Worm (Caenorhabditis elegans) whole organism, midembryonic: Measurements from ENCODE around the gene F21D9.8.
A peak's percentile ranks its signal among the peaks of the same experiment; 100 is the strongest.
"Not testable (repeated sequence)": the region's sequence is repeated elsewhere in the genome, so short reads cannot be mapped to it uniquely, and the experiment has no call there.

Experiments
- T22C8.4 ChIP-seq: fragments of 200-800 bp; sonication (Bioruptor generic); IDR thresholded peaks from 2 replicates; pipeline ENCODE4 v1.3.6; 2022; ENCODE audit warnings: missing genetic modification characterization, missing compliant biosample characterization
- cog-1 ChIP-seq: sonication (generic microtip); optimal IDR thresholded peaks from 2 replicates; lab custom pipeline; 2016; ENCODE audit warnings: missing genetic modification characterization, missing compliant biosample characterization
- flt-1 ChIP-seq: fragments of 200-800 bp; sonication (Bioruptor generic); IDR thresholded peaks from 2 replicates; pipeline ENCODE4 v1.3.6; 2022; ENCODE audit warnings: missing genetic modification characterization, missing compliant biosample characterization
- klf-2 ChIP-seq: fragments of 200-800 bp; sonication (Bioruptor generic); conservative IDR thresholded peaks from 2 replicates; pipeline ENCODE4 v1.3.6; 2022; ENCODE audit warnings: missing genetic modification reagents, missing genetic modification characterization, missing compliant biosample characterization
- med-1 ChIP-seq: sonication (generic microtip); optimal IDR thresholded peaks from 2 replicates; lab custom pipeline; 2017; ENCODE audit warnings: missing genetic modification characterization, mild to moderate bottlenecking, missing compliant biosample characterization, antibody characterized with exemption, missing genetic modification reagents; ENCODE audit not compliant: insufficient read depth
- ref-1 ChIP-seq: fragments of 200-800 bp; sonication (Bioruptor generic); conservative IDR thresholded peaks from 2 replicates; pipeline ENCODE4 v1.3.6; 2022; ENCODE audit warnings: missing genetic modification reagents, missing genetic modification characterization, missing compliant biosample characterization
- tab-1 ChIP-seq: fragments of 200-800 bp; sonication (Bioruptor generic); IDR thresholded peaks from 2 replicates; pipeline ENCODE4 v1.3.6; 2022; ENCODE audit warnings: missing genetic modification characterization, missing compliant biosample characterization
- ztf-23 ChIP-seq: fragments of 200-800 bp; sonication (Bioruptor generic); IDR thresholded peaks from 2 replicates; pipeline ENCODE4 v1.3.6; 2022; ENCODE audit warnings: missing genetic modification reagents, missing genetic modification characterization, missing compliant biosample characterization
- ztf-29 ChIP-seq: fragments of 200-800 bp; sonication (Bioruptor generic); IDR thresholded peaks from 2 replicates; pipeline ENCODE4 v1.3.6; 2022; ENCODE audit warnings: missing genetic modification reagents, missing genetic modification characterization, missing compliant biosample characterization

F21D9.8 gene

DNA sequence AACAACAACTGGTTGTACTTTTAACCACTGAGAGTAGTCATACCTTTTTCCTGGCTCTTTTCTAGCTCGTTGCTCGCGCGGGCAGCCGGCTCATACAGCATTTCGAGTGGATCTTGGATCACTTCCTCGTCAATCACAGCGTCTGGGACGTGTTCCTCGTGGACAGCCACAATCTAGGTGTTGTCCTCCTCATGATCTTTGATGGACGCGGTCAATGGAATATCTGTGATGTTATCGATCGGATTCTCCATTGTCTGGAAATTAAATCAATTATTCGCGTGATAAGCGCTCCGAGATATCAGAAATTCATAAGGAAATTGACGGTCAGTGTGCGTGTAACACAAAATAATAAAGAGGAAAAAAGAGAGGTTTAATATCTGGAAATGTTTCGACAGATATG lies at the start of gene F21D9.8:
TSS of gene F21D9.8 (minus strand) at position 101 of the 400 bp plus-strand sequence.
- TF ChIP-seq flt-1 (GFP tag; lab: Robert Waterston, UW) (no peak), tab-1 (no peak), ztf-23 (GFP tag; lab: Robert Waterston, UW) (no peak), med-1 (GFP tag; lab: Kevin White, UChicago) (no peak), ref-1 (GFP tag; lab: Robert Waterston, UW) (no peak), ztf-29 (GFP tag; lab: Robert Waterston, UW) (no peak), cog-1 (tag; lab: Kevin White, UChicago) (no peak)

DNA sequence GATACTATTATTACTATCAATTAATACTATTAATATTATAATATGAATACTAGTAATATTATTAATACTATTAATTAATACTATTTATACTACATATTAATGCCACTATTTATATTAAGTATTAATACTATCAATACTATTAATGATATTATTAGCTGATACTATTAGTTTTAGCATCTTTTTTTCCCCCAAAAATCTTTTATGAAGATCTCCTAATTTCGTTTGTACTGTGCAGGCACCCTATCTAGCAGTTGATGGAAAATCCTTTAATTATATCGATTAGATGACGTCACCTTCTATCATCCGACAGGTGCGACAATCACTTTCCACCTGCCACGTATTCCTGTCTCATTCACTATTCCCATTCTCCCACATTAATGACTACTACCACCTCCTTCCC lies 49.5 kb upstream of the F21D9.8 start, which contains the start of gene fbxb-65:
TSS of gene fbxb-65 (plus strand) at position 301 of the 400 bp plus-strand sequence.
- no peak for TF ChIP-seq ztf-23 (GFP tag; lab: Robert Waterston, UW)

DNA sequence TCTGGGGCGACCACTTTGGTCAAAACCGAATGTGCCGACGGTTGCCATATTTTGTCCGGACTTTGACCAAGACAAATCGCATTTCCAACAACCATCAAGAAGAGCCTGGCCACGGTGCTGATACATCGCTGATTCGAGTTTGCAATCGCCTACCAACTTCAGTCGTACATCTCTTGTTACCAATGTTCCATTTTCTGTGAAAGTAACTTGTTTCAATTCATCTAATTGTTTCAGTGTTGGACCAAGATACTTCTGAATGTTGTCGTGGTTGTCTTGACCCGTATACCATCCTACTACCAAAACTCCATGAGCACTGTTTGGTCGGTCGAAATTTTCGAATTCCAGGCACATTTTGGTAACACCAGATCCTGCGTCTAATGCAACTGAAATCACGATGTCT lies 45.6 kb upstream of the F21D9.8 start:
- TF ChIP-seq flt-1 (GFP tag; lab: Robert Waterston, UW) (no peak), tab-1 (no peak), T22C8.4 (GFP tag; lab: Robert Waterston, UW) (no peak), cog-1 (tag; lab: Kevin White, UChicago) (no peak), ref-1 (GFP tag; lab: Robert Waterston, UW) (no peak), med-1 (GFP tag; lab: Kevin White, UChicago) (no peak), ztf-23 (GFP tag; lab: Robert Waterston, UW) (no peak), ztf-29 (GFP tag; lab: Robert Waterston, UW) (no peak), klf-2 (GFP tag; lab: Robert Waterston, UW) (no peak)

DNA sequence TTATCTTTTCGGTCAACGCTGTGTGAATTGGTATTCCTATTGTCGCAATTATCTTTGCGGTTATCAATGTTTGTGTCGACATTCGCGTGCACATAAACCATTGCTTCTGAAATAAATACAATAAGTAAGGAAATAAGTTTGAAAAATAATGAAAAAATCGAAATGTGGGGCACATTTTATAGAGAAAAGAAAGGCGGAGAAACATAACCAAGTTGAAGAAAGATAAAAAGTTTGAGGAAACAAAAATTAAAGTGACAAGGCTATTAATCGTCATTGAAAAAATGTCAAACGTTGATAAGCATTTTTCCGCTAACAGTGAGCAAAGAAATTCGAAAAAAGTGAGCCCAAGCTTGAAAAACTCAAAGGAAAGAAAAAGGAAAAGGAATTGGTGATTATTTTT lies 42.6 kb upstream of the F21D9.8 start, which contains the start of gene C43D7.4:
TSS of gene C43D7.4 (minus strand) at position 101 of the 400 bp plus-strand sequence.
- TF ChIP-seq T22C8.4 (GFP tag; lab: Robert Waterston, UW): no peak

DNA sequence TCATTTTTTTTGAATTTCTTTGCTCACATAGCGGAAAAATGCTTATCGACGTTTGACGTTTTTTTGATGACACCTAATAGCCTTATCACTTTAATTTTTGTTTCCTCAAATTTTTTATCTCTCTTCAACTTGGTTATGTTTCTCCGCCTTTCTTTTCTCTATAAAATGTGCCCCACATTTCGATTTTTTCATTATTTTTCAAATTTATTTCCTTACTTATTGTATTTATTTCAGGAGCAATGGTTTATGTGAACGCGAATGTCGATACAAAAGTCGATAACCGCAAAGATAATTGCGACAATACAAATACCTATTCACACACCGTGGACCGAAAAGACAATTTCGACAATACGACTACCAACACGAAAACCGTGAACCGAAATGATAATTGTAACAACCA lies 40.6 kb upstream of the F21D9.8 start, which contains the start of gene sdz-6:
TSS of gene sdz-6 (plus strand) at position 229 of the 400 bp plus-strand sequence.
- no peak for TF ChIP-seq flt-1 (GFP tag; lab: Robert Waterston, UW)

DNA sequence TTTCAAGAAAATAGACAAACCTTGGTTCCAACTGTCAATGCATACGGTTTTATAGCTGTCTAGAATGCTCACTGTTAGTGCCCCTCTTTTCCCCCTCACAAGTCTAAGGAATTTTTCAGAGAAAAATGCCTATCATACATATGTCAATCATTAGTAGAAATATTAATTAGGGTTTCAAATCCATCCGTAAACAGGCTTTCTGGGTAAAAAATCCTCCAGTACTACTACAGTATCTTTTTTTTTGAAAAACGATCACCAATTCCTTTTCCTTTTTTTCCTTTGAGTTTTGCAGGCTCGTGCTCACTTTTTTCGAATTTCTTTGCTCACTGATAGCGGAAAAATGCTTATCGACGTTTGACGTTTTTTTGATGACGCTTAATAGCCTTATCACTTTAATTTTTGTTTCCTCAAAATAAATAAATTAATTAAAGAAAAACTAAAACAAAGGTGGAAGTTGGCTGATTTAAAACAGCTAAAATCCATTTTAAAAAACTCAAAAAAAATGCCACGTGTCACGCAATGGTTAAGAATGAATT lies 39.7 kb upstream of the F21D9.8 start, which contains the start of gene C43D7.7:
TSS of gene C43D7.7 (minus strand) at position 51 of the 536 bp plus-strand sequence.
- no peak for TF ChIP-seq ztf-23 (GFP tag; lab: Robert Waterston, UW)
- no peak for TF ChIP-seq T22C8.4 (GFP tag; lab: Robert Waterston, UW)
- TF ChIP-seq flt-1 (GFP tag; lab: Robert Waterston, UW): no peak
- TF ChIP-seq tab-1: no peak
- TF ChIP-seq klf-2 (GFP tag; lab: Robert Waterston, UW): no peak

DNA sequence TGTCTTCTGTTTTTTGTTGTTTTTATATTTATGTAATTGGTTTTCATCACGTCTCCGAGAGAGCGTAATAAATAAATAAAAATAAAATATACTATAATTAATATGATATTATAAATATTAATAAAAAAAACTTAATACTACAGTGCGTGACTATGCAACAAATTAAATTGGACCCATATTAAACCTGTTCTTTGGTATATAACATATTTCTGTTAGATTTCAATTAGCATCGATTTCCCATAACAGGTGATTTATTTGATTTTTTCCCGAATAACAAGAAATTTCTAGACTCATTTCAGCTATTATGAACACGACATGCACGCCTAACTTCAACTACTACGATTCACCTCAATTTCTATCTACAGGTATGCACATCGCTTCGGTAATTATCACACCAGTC lies 37.3 kb upstream of the F21D9.8 start, which contains the start of gene srh-208:
TSS of gene srh-208 (plus strand) at position 301 of the 400 bp plus-strand sequence.
- not testable (repeated sequence) for TF ChIP-seq T22C8.4, klf-2, ztf-29 (GFP tag; lab: Robert Waterston, UW)

DNA sequence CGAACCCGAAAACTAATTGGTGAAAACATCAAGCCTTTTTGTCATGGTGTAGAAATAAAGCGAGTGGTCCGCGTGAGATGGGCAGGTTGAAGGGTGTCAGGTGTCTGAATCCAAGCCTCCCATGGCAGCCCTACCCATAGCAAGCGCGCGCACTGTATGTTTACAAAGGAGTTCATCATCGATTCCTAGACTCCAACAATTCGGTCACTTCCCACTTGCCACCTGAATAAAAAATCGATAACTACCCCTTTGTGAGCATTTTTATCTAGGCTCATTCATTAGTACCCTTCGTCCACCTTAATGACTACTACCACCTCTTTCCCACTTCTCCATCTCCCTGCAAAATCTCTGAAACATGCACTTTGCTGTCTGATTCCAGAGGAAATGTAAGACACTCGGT lies 33.2 kb upstream of the F21D9.8 start, which contains the start of gene fbxb-64:
TSS of gene fbxb-64 (plus strand) at position 301 of the 400 bp plus-strand sequence.
- TF ChIP-seq T22C8.4 (GFP tag; lab: Robert Waterston, UW): 0 out of 2 replicates have a peak, but pooled peaks have one; percentile 33
- TF ChIP-seq klf-2 (GFP tag; lab: Robert Waterston, UW): no peak

DNA sequence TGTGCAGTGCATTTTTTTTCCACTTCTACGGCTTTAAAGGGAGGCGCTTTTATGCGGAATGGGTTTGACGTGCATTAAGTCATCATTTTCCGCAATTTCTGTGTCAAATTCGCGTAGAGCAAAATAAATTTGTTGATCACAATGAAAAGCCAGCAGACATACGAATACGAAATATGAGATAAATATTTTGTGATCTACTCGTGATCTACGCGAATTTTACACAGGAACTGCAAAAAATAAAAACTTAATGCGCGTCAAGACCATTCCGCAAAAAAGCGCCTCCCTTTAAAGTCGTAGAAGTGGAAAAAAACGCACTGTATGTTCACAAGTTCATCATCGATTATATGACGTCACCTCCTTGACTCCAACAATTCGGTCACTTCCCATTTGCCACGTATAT lies 31.6 kb upstream of the F21D9.8 start, which contains the start of gene C43D7.8:
TSS of gene C43D7.8 (minus strand) at position 101 of the 400 bp plus-strand sequence.
- no peak for TF ChIP-seq flt-1 (GFP tag; lab: Robert Waterston, UW)
- no peak for TF ChIP-seq med-1 (GFP tag; lab: Kevin White, UChicago)
- TF ChIP-seq tab-1: no peak
- no peak for TF ChIP-seq cog-1 (tag; lab: Kevin White, UChicago)
- TF ChIP-seq ztf-23 (GFP tag; lab: Robert Waterston, UW): no peak
- TF ChIP-seq ref-1 (GFP tag; lab: Robert Waterston, UW): no peak
- no peak for TF ChIP-seq T22C8.4 (GFP tag; lab: Robert Waterston, UW)
- no peak for TF ChIP-seq klf-2 (GFP tag; lab: Robert Waterston, UW)
- no peak for TF ChIP-seq ztf-29 (GFP tag; lab: Robert Waterston, UW)

DNA sequence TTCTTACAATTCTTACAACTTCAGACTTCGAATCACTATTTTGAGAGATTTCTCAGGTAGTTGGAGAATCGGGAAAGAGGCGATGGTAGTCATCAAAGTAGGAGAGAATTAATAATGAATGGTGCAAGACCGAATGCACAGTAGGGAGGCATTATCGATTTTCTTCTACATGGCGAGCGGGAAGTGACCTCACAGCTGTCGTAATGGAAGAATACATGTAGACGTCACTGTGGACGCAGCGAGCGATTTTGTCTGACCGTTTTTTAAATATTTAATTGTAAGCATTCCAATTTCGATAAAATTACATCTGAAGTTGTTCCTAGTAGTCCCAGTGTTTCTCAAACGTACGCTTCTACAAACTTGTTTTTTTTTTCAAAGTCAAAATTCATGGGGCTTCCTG lies 29.8 kb upstream of the F21D9.8 start, which contains the start of gene F55C9.11:
TSS of gene F55C9.11 (minus strand) at position 101 of the 400 bp plus-strand sequence.
- TF ChIP-seq cog-1 (tag; lab: Kevin White, UChicago) (no peak), T22C8.4 (GFP tag; lab: Robert Waterston, UW) (peak; percentile 30; the same call in 1 of the 2 replicates), ref-1 (GFP tag; lab: Robert Waterston, UW) (no peak)

DNA sequence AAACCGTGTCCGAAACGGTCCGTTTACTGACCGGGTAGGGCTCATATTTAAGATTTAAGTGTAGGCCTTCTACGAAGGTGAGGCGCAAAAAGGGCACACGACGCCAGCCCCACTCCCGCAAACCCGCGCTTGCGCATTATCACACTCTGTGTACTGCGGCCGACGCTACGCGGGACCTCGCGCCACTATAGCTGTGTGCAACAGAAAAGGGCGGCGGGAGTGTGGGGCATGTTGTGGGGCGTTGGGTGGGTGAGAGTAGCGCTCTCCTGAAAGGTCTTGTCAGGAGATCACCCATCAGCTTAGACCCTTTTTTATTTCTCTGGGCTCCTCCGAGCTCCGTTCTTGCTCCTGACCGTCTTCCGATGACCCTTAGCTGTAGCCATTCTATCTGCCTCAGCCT lies 28.3 kb upstream of the F21D9.8 start:
- TF ChIP-seq T22C8.4 (GFP tag; lab: Robert Waterston, UW) (no peak), flt-1 (GFP tag; lab: Robert Waterston, UW) (no peak), ztf-29 (GFP tag; lab: Robert Waterston, UW) (no peak), med-1 (GFP tag; lab: Kevin White, UChicago) (no peak), cog-1 (tag; lab: Kevin White, UChicago) (no peak), tab-1 (no peak), ref-1 (GFP tag; lab: Robert Waterston, UW) (no peak), ztf-23 (GFP tag; lab: Robert Waterston, UW) (no peak), klf-2 (GFP tag; lab: Robert Waterston, UW) (no peak)
